Worm (Caenorhabditis elegans) whole organism, L4/young adult: ENCODE results near the gene F52E1.2.

Source experiments
- W03F9.2 ChIP-seq: fragments of 150-350 bp; optimal IDR thresholded peaks from 2 replicates; lab custom pipeline; 2014; ENCODE audit warnings: missing biosample characterization, missing genetic modification characterization
- dao-5 ChIP-seq: sonication (generic microtip); optimal IDR thresholded peaks from 2 replicates; lab custom pipeline; 2016; ENCODE audit warnings: missing genotype, missing genetic modification characterization, moderate library complexity, missing compliant biosample characterization
- him-1 ChIP-seq: sonication (generic microtip); optimal IDR thresholded peaks from 2 replicates; lab custom pipeline; 2016; ENCODE audit warnings: missing genotype, missing genetic modification reagents, missing genetic modification characterization, missing compliant biosample characterization

ce11 chrV:8402392-8402791, 8.0 kb upstream of the F52E1.2 start, which contains the start of gene F52E1.9:
- TF ChIP-seq W03F9.2 (tag; lab: Kevin White, UChicago) (no peak), dao-5 (tag; lab: Kevin White, UChicago) (no peak), him-1 (tag; lab: Kevin White, UChicago) (no peak)
